Worm (Caenorhabditis elegans) whole organism, young adult: ENCODE data around the gene F10G7.5.

ENCODE experiments used
- B0035.1 ChIP-seq: sonication (generic microtip); optimal IDR thresholded peaks from 2 replicates; lab custom pipeline; 2016; ENCODE audit warnings: missing genetic modification characterization, mild to moderate bottlenecking, missing compliant biosample characterization, missing genotype, missing genetic modification reagents
- B0336.3 ChIP-seq: fragments of 200-800 bp; sonication (Bioruptor generic); IDR thresholded peaks from 2 replicates; pipeline ENCODE4 v1.3.6; 2022; ENCODE audit warnings: missing genetic modification characterization, missing compliant biosample characterization
- D2030.7 ChIP-seq: fragments of 200-800 bp; sonication (Bioruptor generic); IDR thresholded peaks from 2 replicates; pipeline ENCODE4 v1.3.6; 2022; ENCODE audit warnings: missing genetic modification reagents, missing genetic modification characterization, missing compliant biosample characterization
- F37B4.10 ChIP-seq: fragments of 200-800 bp; sonication (Bioruptor generic); IDR thresholded peaks from 2 replicates; pipeline ENCODE4 v1.3.6; 2022; ENCODE audit warnings: missing genetic modification characterization, missing compliant biosample characterization
- F39B2.1 ChIP-seq: fragments of 200-800 bp; sonication (Bioruptor generic); IDR thresholded peaks from 2 replicates; pipeline ENCODE4 v1.3.6; 2022; ENCODE audit warnings: missing genetic modification reagents, missing genetic modification characterization, missing compliant biosample characterization
- K11D2.4 ChIP-seq: fragments of 200-800 bp; sonication (Bioruptor generic); IDR thresholded peaks from 2 replicates; pipeline ENCODE4 v1.3.6; 2022; ENCODE audit warnings: missing genetic modification reagents, missing genetic modification characterization, missing compliant biosample characterization
- T07F8.4 ChIP-seq: sonication (generic microtip); optimal IDR thresholded peaks from 2 replicates; lab custom pipeline; 2016; ENCODE audit warnings: mild to moderate bottlenecking, missing genetic modification characterization, moderate library complexity, missing compliant biosample characterization
- akir-1 ChIP-seq: fragments of 200-800 bp; sonication (Bioruptor generic); optimal IDR thresholded peaks from 2 replicates; lab custom pipeline; 2018; ENCODE audit warnings: mild to moderate bottlenecking, missing genetic modification characterization, moderate library complexity, missing compliant biosample characterization
- aptf-2 ChIP-seq: fragments of 200-800 bp; sonication (Bioruptor generic); conservative IDR thresholded peaks from 2 replicates; pipeline ENCODE4 v1.3.6; 2022; ENCODE audit warnings: missing genetic modification reagents, missing genetic modification characterization, missing compliant biosample characterization
- aptf-3 ChIP-seq: fragments of 200-800 bp; sonication (Bioruptor generic); IDR thresholded peaks from 2 replicates; pipeline ENCODE4 v1.3.6; 2022; ENCODE audit warnings: missing genetic modification characterization, missing compliant biosample characterization
- attf-5 ChIP-seq: fragments of 200-800 bp; sonication (Bioruptor generic); optimal IDR thresholded peaks from 2 replicates; lab custom pipeline; 2018; ENCODE audit warnings: mild to moderate bottlenecking, missing genetic modification characterization, missing compliant biosample characterization
- bed-2 ChIP-seq: fragments of 200-800 bp; sonication (Bioruptor generic); IDR thresholded peaks from 2 replicates; pipeline ENCODE4 v1.3.6; 2022; ENCODE audit warnings: missing genetic modification reagents, missing genetic modification characterization, missing compliant biosample characterization
- cebp-2 ChIP-seq: fragments of 200-800 bp; sonication (Bioruptor generic); IDR thresholded peaks from 2 replicates; pipeline ENCODE4 v1.3.6; 2022; ENCODE audit warnings: missing genetic modification characterization, missing compliant biosample characterization
- ceh-27 ChIP-seq: fragments of 200-800 bp; sonication (Bioruptor generic); optimal IDR thresholded peaks from 2 replicates; lab custom pipeline; 2018; ENCODE audit warnings: mild to moderate bottlenecking, missing genetic modification characterization, moderate library complexity, missing compliant biosample characterization
- ceh-58 ChIP-seq: fragments of 200-800 bp; sonication (Bioruptor generic); IDR thresholded peaks from 2 replicates; pipeline ENCODE4 v1.3.6; 2022; ENCODE audit warnings: missing genetic modification characterization, missing compliant biosample characterization
- ceh-91 ChIP-seq: fragments of 200-800 bp; sonication (Bioruptor generic); IDR thresholded peaks from 2 replicates; pipeline ENCODE4 v1.3.6; 2022; ENCODE audit warnings: missing genetic modification reagents, missing genetic modification characterization, missing compliant biosample characterization
- die-1 ChIP-seq: sonication (generic microtip); optimal IDR thresholded peaks from 2 replicates; lab custom pipeline; 2016; ENCODE audit warnings: missing genotype, mild to moderate bottlenecking, missing genetic modification characterization, missing compliant biosample characterization
- dpl-1 ChIP-seq: fragments of 150-350 bp; optimal IDR thresholded peaks from 2 replicates; lab custom pipeline; 2014; ENCODE audit warnings: missing biosample characterization, missing genetic modification reagents, missing genetic modification characterization
- efl-1 ChIP-seq: fragments of 150-350 bp; optimal IDR thresholded peaks from 2 replicates; lab custom pipeline; 2014; ENCODE audit warnings: missing biosample characterization, missing genetic modification reagents, missing genetic modification characterization
- egl-44 ChIP-seq: fragments of 200-800 bp; sonication (Bioruptor generic); IDR thresholded peaks from 2 replicates; pipeline ENCODE4 v1.3.6; 2022; ENCODE audit warnings: missing genetic modification reagents, missing genetic modification characterization, missing compliant biosample characterization
- ets-4 ChIP-seq: fragments of 200-800 bp; sonication (Bioruptor generic); optimal IDR thresholded peaks from 2 replicates; lab custom pipeline; 2018; ENCODE audit warnings: mild to moderate bottlenecking, missing genetic modification characterization, missing compliant biosample characterization
- gei-17 ChIP-seq: fragments of 200-800 bp; sonication (Bioruptor generic); optimal IDR thresholded peaks from 2 replicates; lab custom pipeline; 2018; ENCODE audit warnings: mild to moderate bottlenecking, missing genetic modification characterization, missing compliant biosample characterization
- him-1 ChIP-seq: sonication (generic microtip); optimal IDR thresholded peaks from 2 replicates; lab custom pipeline; 2016; ENCODE audit warnings: missing genotype, missing genetic modification reagents, missing genetic modification characterization, missing compliant biosample characterization
- hlh-26 ChIP-seq: fragments of 200-800 bp; sonication (Bioruptor generic); conservative IDR thresholded peaks from 2 replicates; pipeline ENCODE4 v1.3.6; 2022; ENCODE audit warnings: missing genetic modification reagents, missing genetic modification characterization, missing compliant biosample characterization
- lin-26 ChIP-seq: fragments of 200-800 bp; sonication (Bioruptor generic); IDR thresholded peaks from 2 replicates; pipeline ENCODE4 v1.3.6; 2022; ENCODE audit warnings: missing genetic modification reagents, missing genetic modification characterization, missing compliant biosample characterization
- lin-35 ChIP-seq, 3 experiments: fragments of 150-350 bp in 2 of 3; sonication (generic microtip) in 1 of 3; optimal IDR thresholded peaks; 2 replicates each; lab custom pipeline; 2014 to 2018; ENCODE audit warnings: missing biosample characterization in 3 of 3, missing genetic modification characterization in 3 of 3, missing genetic modification reagents in 3 of 3
- nhr-80 ChIP-seq: sonication (generic microtip); optimal IDR thresholded peaks from 2 replicates; lab custom pipeline; 2016; ENCODE audit warnings: missing genetic modification characterization, missing compliant biosample characterization
- repo-1 ChIP-seq: sonication (generic microtip); optimal IDR thresholded peaks from 2 replicates; lab custom pipeline; 2017; ENCODE audit warnings: mild to moderate bottlenecking, missing genetic modification characterization, missing compliant biosample characterization
- sea-2 ChIP-seq: fragments of 200-800 bp; sonication (Bioruptor generic); IDR thresholded peaks from 2 replicates; pipeline ENCODE4 v1.3.6; 2022; ENCODE audit warnings: missing genetic modification characterization, missing compliant biosample characterization
- tbp1 ChIP-seq: fragments of 200-800 bp; sonication (Bioruptor generic); optimal IDR thresholded peaks from 2 replicates; lab custom pipeline; 2018; ENCODE audit warnings: mild to moderate bottlenecking, missing genetic modification characterization, missing compliant biosample characterization
- tlf-1 ChIP-seq: fragments of 200-800 bp; sonication (Bioruptor generic); optimal IDR thresholded peaks from 2 replicates; lab custom pipeline; 2018; ENCODE audit warnings: mild to moderate bottlenecking, missing genetic modification characterization, missing compliant biosample characterization
- unc-62 ChIP-seq: fragments of 150-350 bp; optimal IDR thresholded peaks from 2 replicates; lab custom pipeline; 2014; ENCODE audit warnings: missing biosample characterization, missing genetic modification reagents, missing genetic modification characterization
- xnd-1 ChIP-seq: sonication (generic microtip); optimal IDR thresholded peaks from 2 replicates; lab custom pipeline; 2016; ENCODE audit warnings: missing genotype, missing genetic modification reagents, missing genetic modification characterization, missing compliant biosample characterization
- zim-3 ChIP-seq: sonication (generic microtip); optimal IDR thresholded peaks from 2 replicates; lab custom pipeline; 2017; ENCODE audit warnings: mild to moderate bottlenecking, missing genetic modification characterization, moderate library complexity, missing compliant biosample characterization
- ztf-18 ChIP-seq: sonication (generic microtip); optimal IDR thresholded peaks from 2 replicates; lab custom pipeline; 2016; ENCODE audit warnings: missing genotype, mild to moderate bottlenecking, missing genetic modification characterization, missing compliant biosample characterization
- ztf-26 ChIP-seq: sonication (generic microtip); optimal IDR thresholded peaks from 2 replicates; lab custom pipeline; 2017; ENCODE audit warnings: missing genetic modification characterization, missing compliant biosample characterization
- ztf-3 ChIP-seq: fragments of 200-800 bp; sonication (Bioruptor generic); optimal IDR thresholded peaks from 2 replicates; lab custom pipeline; 2018; ENCODE audit warnings: mild to moderate bottlenecking, missing genetic modification characterization, missing compliant biosample characterization
- ztf-6 ChIP-seq: fragments of 200-800 bp; sonication (Bioruptor generic); IDR thresholded peaks from 2 replicates; pipeline ENCODE4 v1.3.6; 2022; ENCODE audit warnings: missing genetic modification reagents, missing genetic modification characterization, missing compliant biosample characterization

Gene F10G7.5

ce11 chrII:4657370-4657769, 35.8 kb upstream of the F10G7.5 start:
- TF ChIP-seq ztf-6 (GFP tag; lab: Robert Waterston, UW) (no peak), efl-1 (GFP tag; lab: Kevin White, UChicago) (no peak)

- TF ChIP-seq aptf-2 (no peak), repo-1 (tag; lab: Kevin White, UChicago) (no peak)
Measured at ce11 chrII:4658245-4658644, 35.0 kb upstream of the F10G7.5 start.

- TF ChIP-seq lin-35 (GFP tag; optimal IDR thresholded peaks at IDR 0.05; lab: Kevin White, UChicago) (no peak), hlh-26 (GFP tag; lab: Robert Waterston, UW) (no peak), egl-44 (GFP tag; lab: Robert Waterston, UW) (no peak), D2030.7 (GFP tag; lab: Robert Waterston, UW) (no peak), attf-5 (GFP tag; lab: Kevin White, UChicago) (no peak)
Measured at ce11 chrII:4661278-4661677, 31.9 kb upstream of the F10G7.5 start, which contains the start of gene T05A7.13. T05A7.13 (minus strand) TSS chrII:4661378.

- no peak for TF ChIP-seq cebp-2 (GFP tag; lab: Robert Waterston, UW)
- TF ChIP-seq F37B4.10 (GFP tag; lab: Robert Waterston, UW): no peak
- TF ChIP-seq ets-4 (GFP tag; lab: Kevin White, UChicago): no peak
- no peak for TF ChIP-seq dpl-1
Measured at ce11 chrII:4663186-4663585, 30.0 kb upstream of the F10G7.5 start, which contains the start of gene T05A7.12. T05A7.12 (minus strand) TSS chrII:4663286.

ce11 chrII:4665359-4665758, 27.9 kb upstream of the F10G7.5 start, which contains the start of gene T05A7.11:
T05A7.11 (minus strand) TSS chrII:4665459.
- TF ChIP-seq lin-26 (GFP tag; lab: Robert Waterston, UW): no peak
- no peak for TF ChIP-seq aptf-3 (GFP tag; lab: Robert Waterston, UW)
- TF ChIP-seq gei-17: no peak
- no peak for TF ChIP-seq tbp1 (GFP tag; lab: Kevin White, UChicago)
- no peak for TF ChIP-seq B0336.3 (GFP tag; lab: Robert Waterston, UW)
- no peak for TF ChIP-seq bed-2 (GFP tag; lab: Robert Waterston, UW)
- TF ChIP-seq attf-5 (GFP tag; lab: Kevin White, UChicago): no peak
- TF ChIP-seq ceh-91 (GFP tag; lab: Robert Waterston, UW): no peak
- TF ChIP-seq ceh-58 (GFP tag; lab: Robert Waterston, UW): no peak
- no peak for TF ChIP-seq ztf-26 (tag; lab: Kevin White, UChicago)
- TF ChIP-seq sea-2 (GFP tag; lab: Robert Waterston, UW): no peak
- TF ChIP-seq ztf-3 (GFP tag; lab: Kevin White, UChicago): no peak
- no peak for TF ChIP-seq ceh-27 (GFP tag; lab: Kevin White, UChicago)
- TF ChIP-seq nhr-80 (tag; lab: Kevin White, UChicago): no peak
- TF ChIP-seq T07F8.4: no peak
- TF ChIP-seq unc-62 (GFP tag; lab: Kevin White, UChicago): no peak

ce11 chrII:4667572-4667971, 25.6 kb upstream of the F10G7.5 start, which contains the start of gene fut-5:
fut-5 (minus strand) TSS chrII:4667672.
- no peak for TF ChIP-seq tlf-1 (GFP tag; lab: Kevin White, UChicago)
- no peak for TF ChIP-seq ztf-18 (tag; lab: Kevin White, UChicago)
- no peak for TF ChIP-seq cebp-2 (GFP tag; lab: Robert Waterston, UW)
- TF ChIP-seq aptf-2: no peak
- TF ChIP-seq xnd-1 (tag; lab: Kevin White, UChicago): no peak
- TF ChIP-seq K11D2.4 (GFP tag; lab: Robert Waterston, UW): no peak
- no peak for TF ChIP-seq zim-3 (tag; lab: Kevin White, UChicago)
- TF ChIP-seq efl-1 (GFP tag; lab: Kevin White, UChicago): no peak
- no peak for TF ChIP-seq akir-1 (GFP tag; lab: Kevin White, UChicago)
- no peak for TF ChIP-seq F39B2.1 (GFP tag; lab: Robert Waterston, UW)
- no peak for TF ChIP-seq B0035.1 (tag; lab: Kevin White, UChicago)
- TF ChIP-seq him-1: no peak
- TF ChIP-seq die-1: no peak
